Worm (Caenorhabditis elegans) whole organism, midembryonic: ENCODE results near the gene msp-45.

ENCODE experiments used
- T22C8.4 ChIP-seq: fragments of 200-800 bp; sonication (Bioruptor generic); IDR thresholded peaks from 2 replicates; pipeline ENCODE4 v1.3.6; 2022; ENCODE audit warnings: missing genetic modification characterization, missing compliant biosample characterization
- flt-1 ChIP-seq: fragments of 200-800 bp; sonication (Bioruptor generic); IDR thresholded peaks from 2 replicates; pipeline ENCODE4 v1.3.6; 2022; ENCODE audit warnings: missing genetic modification characterization, missing compliant biosample characterization
- klf-2 ChIP-seq: fragments of 200-800 bp; sonication (Bioruptor generic); conservative IDR thresholded peaks from 2 replicates; pipeline ENCODE4 v1.3.6; 2022; ENCODE audit warnings: missing genetic modification reagents, missing genetic modification characterization, missing compliant biosample characterization
- med-1 ChIP-seq: sonication (generic microtip); optimal IDR thresholded peaks from 2 replicates; lab custom pipeline; 2017; ENCODE audit warnings: missing genetic modification characterization, mild to moderate bottlenecking, missing compliant biosample characterization, antibody characterized with exemption, missing genetic modification reagents; ENCODE audit not compliant: insufficient read depth
- ref-1 ChIP-seq: fragments of 200-800 bp; sonication (Bioruptor generic); conservative IDR thresholded peaks from 2 replicates; pipeline ENCODE4 v1.3.6; 2022; ENCODE audit warnings: missing genetic modification reagents, missing genetic modification characterization, missing compliant biosample characterization
- tab-1 ChIP-seq: fragments of 200-800 bp; sonication (Bioruptor generic); IDR thresholded peaks from 2 replicates; pipeline ENCODE4 v1.3.6; 2022; ENCODE audit warnings: missing genetic modification characterization, missing compliant biosample characterization
- ztf-23 ChIP-seq: fragments of 200-800 bp; sonication (Bioruptor generic); IDR thresholded peaks from 2 replicates; pipeline ENCODE4 v1.3.6; 2022; ENCODE audit warnings: missing genetic modification reagents, missing genetic modification characterization, missing compliant biosample characterization
- ztf-29 ChIP-seq: fragments of 200-800 bp; sonication (Bioruptor generic); IDR thresholded peaks from 2 replicates; pipeline ENCODE4 v1.3.6; 2022; ENCODE audit warnings: missing genetic modification reagents, missing genetic modification characterization, missing compliant biosample characterization

ce11 chrII:5136296-5136767 is 20.6 kb downstream of the msp-45 start, which contains the start of gene F58A6.2:
- TF ChIP-seq ref-1 (no peak), ztf-23 (GFP tag; lab: Robert Waterston, UW) (no peak), med-1 (no peak), flt-1 (GFP tag; lab: Robert Waterston, UW) (no peak), ztf-29 (no peak), tab-1 (GFP tag; lab: Robert Waterston, UW) (no peak), T22C8.4 (no peak), klf-2 (GFP tag; lab: Robert Waterston, UW) (no peak)
